Fruit fly (Drosophila melanogaster): ENCODE data around the gene CG44215.

- TF ChIP-seq HLH54F (GFP tag; optimal IDR thresholded peaks at IDR 0.05) (no peak), eve (GFP tag; optimal IDR thresholded peaks at IDR 0.05) (no peak), CG33213 (GFP tag; optimal IDR thresholded peaks at IDR 0.05) (no peak), wdn (GFP tag; IDR thresholded peaks at IDR 0.05) (no peak), repo (GFP tag; optimal IDR thresholded peaks at IDR 0.05) (no peak), CG9876 (GFP tag; optimal IDR thresholded peaks at IDR 0.05) (no peak)
Observed at dm6 chr3R:14131972-14132371, 22.3 kb downstream of the CG44215 start, which contains the start of gene CG14356.

Measured in whole organism, embryonic.